Worm (Caenorhabditis elegans): ENCODE measurements around the gene egrh-2.
"Not testable (repeated sequence)": the region's sequence is repeated elsewhere in the genome, so short reads cannot be mapped to it uniquely, and the experiment has no call there.

- not testable (repeated sequence) for TF ChIP-seq ztf-11 (tag; optimal IDR thresholded peaks at IDR 0.05); ztf-4 (tag; optimal IDR thresholded peaks at IDR 0.05); fkh-10 (GFP tag; optimal IDR thresholded peaks at IDR 0.05); pqm-1 (tag; optimal IDR thresholded peaks at IDR 0.05); skn-1 (tag; optimal IDR thresholded peaks at IDR 0.05); nhr-11 (tag; optimal IDR thresholded peaks at IDR 0.05); pha-4 (tag; optimal IDR thresholded peaks at IDR 0.05); unc-62 (GFP tag; optimal IDR thresholded peaks at IDR 0.05); egl-27 (tag; optimal IDR thresholded peaks at IDR 0.05); nhr-23 (tag; optimal IDR thresholded peaks at IDR 0.05); aly-2 (tag; optimal IDR thresholded peaks at IDR 0.05); ceh-82 (tag; optimal IDR thresholded peaks at IDR 0.05); egl-5 (tag; optimal IDR thresholded peaks at IDR 0.05)
These were observed 12.5 kb downstream of the egrh-2 start for ce11 chrIV:977793-978192.

Measured in whole organism, L3 larva.